Worm (Caenorhabditis elegans) whole organism, young adult: ENCODE data around the gene R06F6.14.

Source experiments
- B0019.2 ChIP-seq: fragments of 200-800 bp; sonication (Bioruptor generic); conservative IDR thresholded peaks from 2 replicates; pipeline ENCODE4 v1.3.6; 2022; ENCODE audit warnings: missing genetic modification reagents, missing genetic modification characterization, missing compliant biosample characterization
- B0336.3 ChIP-seq: fragments of 200-800 bp; sonication (Bioruptor generic); IDR thresholded peaks from 2 replicates; pipeline ENCODE4 v1.3.6; 2022; ENCODE audit warnings: missing genetic modification characterization, missing compliant biosample characterization
- F33H1.4 ChIP-seq: fragments of 200-800 bp; sonication (Bioruptor generic); IDR thresholded peaks from 2 replicates; pipeline ENCODE4 v1.3.6; 2022; ENCODE audit warnings: missing genetic modification reagents, missing genetic modification characterization, missing compliant biosample characterization
- F37B4.10 ChIP-seq: fragments of 200-800 bp; sonication (Bioruptor generic); IDR thresholded peaks from 2 replicates; pipeline ENCODE4 v1.3.6; 2022; ENCODE audit warnings: missing genetic modification characterization, missing compliant biosample characterization
- F39B2.1 ChIP-seq: fragments of 200-800 bp; sonication (Bioruptor generic); IDR thresholded peaks from 2 replicates; pipeline ENCODE4 v1.3.6; 2022; ENCODE audit warnings: missing genetic modification reagents, missing genetic modification characterization, missing compliant biosample characterization
- F49E8.2 ChIP-seq: sonication (generic microtip); optimal IDR thresholded peaks from 3 replicates; lab custom pipeline; 2017; ENCODE audit warnings: missing genetic modification characterization, mild to moderate bottlenecking, missing compliant biosample characterization, antibody characterized with exemption, moderate library complexity; ENCODE audit not compliant: insufficient read depth
- F57A8.1 ChIP-seq: fragments of 200-800 bp; sonication (Bioruptor generic); optimal IDR thresholded peaks from 2 replicates; lab custom pipeline; 2018; ENCODE audit warnings: mild to moderate bottlenecking, missing genetic modification characterization, moderate library complexity, missing compliant biosample characterization
- ZK185.1 ChIP-seq: sonication (generic microtip); optimal IDR thresholded peaks from 2 replicates; lab custom pipeline; 2016; ENCODE audit warnings: mild to moderate bottlenecking, missing genetic modification characterization, missing compliant biosample characterization; ENCODE audit not compliant: poor library complexity, severe bottlenecking
- aptf-3 ChIP-seq: fragments of 200-800 bp; sonication (Bioruptor generic); IDR thresholded peaks from 2 replicates; pipeline ENCODE4 v1.3.6; 2022; ENCODE audit warnings: missing genetic modification characterization, missing compliant biosample characterization
- athp-1 ChIP-seq: sonication (generic microtip); optimal IDR thresholded peaks from 2 replicates; lab custom pipeline; 2017; ENCODE audit warnings: mild to moderate bottlenecking, missing genetic modification characterization, missing compliant biosample characterization
- attf-3 ChIP-seq: fragments of 200-800 bp; sonication (Bioruptor generic); conservative IDR thresholded peaks from 2 replicates; pipeline ENCODE4 v1.3.6; 2022; ENCODE audit warnings: missing genetic modification reagents, missing genetic modification characterization, missing compliant biosample characterization
- attf-5 ChIP-seq: fragments of 200-800 bp; sonication (Bioruptor generic); optimal IDR thresholded peaks from 2 replicates; lab custom pipeline; 2018; ENCODE audit warnings: mild to moderate bottlenecking, missing genetic modification characterization, missing compliant biosample characterization
- bed-2 ChIP-seq: fragments of 200-800 bp; sonication (Bioruptor generic); IDR thresholded peaks from 2 replicates; pipeline ENCODE4 v1.3.6; 2022; ENCODE audit warnings: missing genetic modification reagents, missing genetic modification characterization, missing compliant biosample characterization
- ccch-3 ChIP-seq: fragments of 200-800 bp; sonication (Bioruptor generic); optimal IDR thresholded peaks from 2 replicates; lab custom pipeline; 2018; ENCODE audit warnings: mild to moderate bottlenecking, missing genetic modification characterization, missing compliant biosample characterization
- ceh-27 ChIP-seq: fragments of 200-800 bp; sonication (Bioruptor generic); optimal IDR thresholded peaks from 2 replicates; lab custom pipeline; 2018; ENCODE audit warnings: mild to moderate bottlenecking, missing genetic modification characterization, moderate library complexity, missing compliant biosample characterization
- ceh-40 ChIP-seq: fragments of 200-800 bp; sonication (Bioruptor generic); IDR thresholded peaks from 2 replicates; pipeline ENCODE4 v1.3.6; 2022; ENCODE audit warnings: missing genetic modification characterization, missing compliant biosample characterization
- ceh-79 ChIP-seq: sonication (generic microtip); optimal IDR thresholded peaks from 2 replicates; lab custom pipeline; 2017; ENCODE audit warnings: mild to moderate bottlenecking, missing genetic modification characterization, missing compliant biosample characterization
- chd-7 ChIP-seq: sonication (generic microtip); optimal IDR thresholded peaks from 2 replicates; lab custom pipeline; 2016; ENCODE audit warnings: mild to moderate bottlenecking, missing genetic modification characterization, moderate library complexity, missing compliant biosample characterization
- dox-1 ChIP-seq: fragments of 200-800 bp; sonication (Bioruptor generic); IDR thresholded peaks from 2 replicates; pipeline ENCODE4 v1.3.6; 2022; ENCODE audit warnings: missing genetic modification reagents, missing genetic modification characterization, missing compliant biosample characterization
- fkh-3 ChIP-seq: sonication (generic microtip); optimal IDR thresholded peaks from 2 replicates; lab custom pipeline; 2016; ENCODE audit warnings: mild to moderate bottlenecking, missing genetic modification characterization, missing compliant biosample characterization
- hmg-1.2 ChIP-seq: fragments of 200-800 bp; sonication (Bioruptor generic); IDR thresholded peaks from 2 replicates; pipeline ENCODE4 v1.3.6; 2022; ENCODE audit warnings: missing genetic modification reagents, missing genetic modification characterization, missing compliant biosample characterization
- lag-1 ChIP-seq: fragments of 200-800 bp; sonication (Bioruptor generic); IDR thresholded peaks from 2 replicates; pipeline ENCODE4 v1.3.6; 2022; ENCODE audit warnings: missing genetic modification reagents, missing genetic modification characterization, missing compliant biosample characterization
- let-526 ChIP-seq: fragments of 200-800 bp; sonication (Bioruptor generic); IDR thresholded peaks from 2 replicates; pipeline ENCODE4 v1.3.6; 2022; ENCODE audit warnings: missing genetic modification reagents, missing genetic modification characterization, missing compliant biosample characterization
- lin-26 ChIP-seq: fragments of 200-800 bp; sonication (Bioruptor generic); IDR thresholded peaks from 2 replicates; pipeline ENCODE4 v1.3.6; 2022; ENCODE audit warnings: missing genetic modification reagents, missing genetic modification characterization, missing compliant biosample characterization
- lin-35 ChIP-seq, 3 experiments: fragments of 150-350 bp in 2 of 3; sonication (generic microtip) in 1 of 3; optimal IDR thresholded peaks; 2 replicates each; lab custom pipeline; 2014 to 2018; ENCODE audit warnings: missing biosample characterization in 3 of 3, missing genetic modification characterization in 3 of 3, missing genetic modification reagents in 3 of 3
- lin-40 ChIP-seq: sonication (generic microtip); optimal IDR thresholded peaks from 2 replicates; lab custom pipeline; 2016; ENCODE audit warnings: missing genetic modification characterization, mild to moderate bottlenecking, missing compliant biosample characterization, missing genotype, missing genetic modification reagents
- lir-1 ChIP-seq: fragments of 200-800 bp; sonication (Bioruptor generic); conservative IDR thresholded peaks from 2 replicates; pipeline ENCODE4 v1.3.6; 2022; ENCODE audit warnings: missing genetic modification reagents, missing genetic modification characterization, missing compliant biosample characterization
- lsy-27 ChIP-seq: sonication (generic microtip); optimal IDR thresholded peaks from 2 replicates; lab custom pipeline; 2017; ENCODE audit warnings: missing genetic modification characterization, mild to moderate bottlenecking, missing compliant biosample characterization, antibody characterized with exemption, missing genotype, borderline replicate concordance; ENCODE audit not compliant: insufficient read depth
- madf-8 ChIP-seq: fragments of 200-800 bp; sonication (Bioruptor generic); conservative IDR thresholded peaks from 2 replicates; pipeline ENCODE4 v1.3.6; 2022; ENCODE audit warnings: missing genetic modification reagents, missing genetic modification characterization, missing compliant biosample characterization
- mcd-1 ChIP-seq: fragments of 200-800 bp; sonication (Bioruptor generic); IDR thresholded peaks from 2 replicates; pipeline ENCODE4 v1.3.6; 2022; ENCODE audit warnings: missing genetic modification reagents, missing genetic modification characterization, missing compliant biosample characterization
- mxl-1 ChIP-seq: sonication (generic microtip); optimal IDR thresholded peaks from 2 replicates; lab custom pipeline; 2016; ENCODE audit warnings: missing genetic modification characterization, missing compliant biosample characterization
- nfya-2 ChIP-seq: fragments of 200-800 bp; sonication (Bioruptor generic); IDR thresholded peaks from 2 replicates; pipeline ENCODE4 v1.3.6; 2022; ENCODE audit warnings: missing genetic modification reagents, missing genetic modification characterization, missing compliant biosample characterization
- nfyb-1 ChIP-seq: fragments of 200-800 bp; sonication (Bioruptor generic); IDR thresholded peaks from 2 replicates; pipeline ENCODE4 v1.3.6; 2022; ENCODE audit warnings: missing genetic modification reagents, missing genetic modification characterization, missing compliant biosample characterization
- nhr-179 ChIP-seq: sonication (generic microtip); optimal IDR thresholded peaks from 2 replicates; lab custom pipeline; 2016; ENCODE audit warnings: mild to moderate bottlenecking, missing genetic modification characterization, missing compliant biosample characterization
- nhr-80 ChIP-seq: sonication (generic microtip); optimal IDR thresholded peaks from 2 replicates; lab custom pipeline; 2016; ENCODE audit warnings: missing genetic modification characterization, missing compliant biosample characterization
- nhr-90 ChIP-seq: sonication (generic microtip); optimal IDR thresholded peaks from 2 replicates; lab custom pipeline; 2016; ENCODE audit warnings: missing genotype, mild to moderate bottlenecking, missing genetic modification characterization, missing compliant biosample characterization
- pbrm-1 ChIP-seq: fragments of 200-800 bp; sonication (Bioruptor generic); IDR thresholded peaks from 2 replicates; pipeline ENCODE4 v1.3.6; 2022; ENCODE audit warnings: missing genetic modification reagents, missing genetic modification characterization, missing compliant biosample characterization
- rec-8 ChIP-seq, 2 experiments: sonication (generic microtip); optimal IDR thresholded peaks; 2 replicates each; lab custom pipeline; 2016; ENCODE audit warnings: mild to moderate bottlenecking in 2 of 2, missing genetic modification characterization in 2 of 2, missing genetic modification reagents in 2 of 2, missing genotype in 2 of 2, missing biosample characterization in 1 of 2, missing compliant biosample characterization in 1 of 2, moderate library complexity in 1 of 2
- sdz-38 ChIP-seq: sonication (generic microtip); optimal IDR thresholded peaks from 2 replicates; lab custom pipeline; 2016; ENCODE audit warnings: missing genotype, missing genetic modification characterization, missing compliant biosample characterization
- snpc-1.1 ChIP-seq: sonication (generic microtip); optimal IDR thresholded peaks from 2 replicates; lab custom pipeline; 2017; ENCODE audit warnings: missing genetic modification characterization, mild to moderate bottlenecking, missing compliant biosample characterization, antibody characterized with exemption, moderate library complexity, missing genotype, missing genetic modification reagents; ENCODE audit not compliant: insufficient read depth
- snpc-1.3 ChIP-seq: sonication (generic microtip); optimal IDR thresholded peaks from 2 replicates; lab custom pipeline; 2017; ENCODE audit warnings: missing genetic modification characterization, mild to moderate bottlenecking, missing compliant biosample characterization, antibody characterized with exemption, moderate library complexity, missing genotype, missing genetic modification reagents; ENCODE audit not compliant: insufficient read depth
- snpc-3.4 ChIP-seq: sonication (generic microtip); optimal IDR thresholded peaks from 2 replicates; lab custom pipeline; 2017; ENCODE audit warnings: missing genetic modification characterization, mild to moderate bottlenecking, missing compliant biosample characterization, antibody characterized with exemption, moderate library complexity, missing genotype, missing genetic modification reagents
- sptf-2 ChIP-seq: fragments of 200-800 bp; sonication (Bioruptor generic); optimal IDR thresholded peaks from 2 replicates; lab custom pipeline; 2018; ENCODE audit warnings: mild to moderate bottlenecking, missing genetic modification characterization, missing compliant biosample characterization
- tbx-9 ChIP-seq: sonication (generic microtip); optimal IDR thresholded peaks from 2 replicates; lab custom pipeline; 2016; ENCODE audit warnings: borderline replicate concordance, missing genetic modification characterization, inconsistent platforms, missing compliant biosample characterization
- tlf-1 ChIP-seq: fragments of 200-800 bp; sonication (Bioruptor generic); optimal IDR thresholded peaks from 2 replicates; lab custom pipeline; 2018; ENCODE audit warnings: mild to moderate bottlenecking, missing genetic modification characterization, missing compliant biosample characterization
- unc-62 ChIP-seq: fragments of 150-350 bp; optimal IDR thresholded peaks from 2 replicates; lab custom pipeline; 2014; ENCODE audit warnings: missing biosample characterization, missing genetic modification reagents, missing genetic modification characterization
- xnd-1 ChIP-seq: sonication (generic microtip); optimal IDR thresholded peaks from 2 replicates; lab custom pipeline; 2016; ENCODE audit warnings: missing genotype, missing genetic modification reagents, missing genetic modification characterization, missing compliant biosample characterization
- ztf-22 ChIP-seq: fragments of 200-800 bp; sonication (Bioruptor generic); optimal IDR thresholded peaks from 2 replicates; lab custom pipeline; 2018; ENCODE audit warnings: mild to moderate bottlenecking, missing genetic modification characterization, moderate library complexity, missing compliant biosample characterization

The R06F6.14 gene

DNA sequence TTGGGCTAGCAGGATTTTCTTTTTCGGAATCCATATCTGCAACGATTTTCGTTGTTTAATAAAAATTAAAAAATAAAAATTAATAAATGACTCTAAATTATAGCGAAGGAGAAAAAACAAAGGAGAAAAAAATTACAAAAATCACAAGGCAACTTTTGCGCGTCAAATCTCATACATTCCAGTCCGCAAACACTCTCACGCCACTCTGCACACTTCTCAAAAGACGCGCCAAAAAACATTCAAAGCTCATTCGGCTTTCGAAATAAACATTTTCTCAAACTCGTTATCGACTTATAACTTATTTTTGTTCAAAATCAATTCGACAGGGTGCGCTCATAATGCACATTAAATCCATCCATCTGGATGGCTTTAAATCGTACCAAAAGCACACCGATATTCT is 15.0 kb downstream of the R06F6.14 start, which contains the start of the genes R06F6.12 and mix-1 (continued):
- TF ChIP-seq aptf-3 (GFP tag; lab: Robert Waterston, UW) (no peak), lag-1 (no peak), chd-7 (tag; lab: Kevin White, UChicago) (no peak), lin-35 (GFP tag; optimal IDR thresholded peaks at IDR 0.05; lab: Kevin White, UChicago) (peak in 1 of 3 experiments; percentile 81), nfya-2 (no peak), F57A8.1 (GFP tag; lab: Kevin White, UChicago) (no peak), mxl-1 (tag; lab: Kevin White, UChicago) (no peak), mcd-1 (GFP tag; lab: Robert Waterston, UW) (peak; percentile 62), ztf-22 (no peak), F37B4.10 (no peak), attf-3 (GFP tag; lab: Robert Waterston, UW) (peak; percentile 33; the same call in 1 of the 2 replicates), nhr-80 (tag; lab: Kevin White, UChicago) (no peak), nhr-179 (no peak), pbrm-1 (GFP tag; lab: Robert Waterston, UW) (0 out of 2 replicates have a peak, but pooled peaks have one; percentile 44), sptf-2 (GFP tag; lab: Kevin White, UChicago) (no peak), xnd-1 (tag; lab: Kevin White, UChicago) (no peak), ceh-79 (no peak), snpc-1.3 (peak; percentile 10), attf-5 (GFP tag; lab: Kevin White, UChicago) (peak; percentile 58), ceh-40 (GFP tag; lab: Robert Waterston, UW) (no peak), athp-1 (tag; lab: Kevin White, UChicago) (no peak), snpc-1.1 (no peak), let-526 (no peak), unc-62 (GFP tag; lab: Kevin White, UChicago) (no peak), B0336.3 (no peak), F39B2.1 (GFP tag; lab: Robert Waterston, UW) (no peak), lsy-27 (tag; lab: Kevin White, UChicago) (no peak), B0019.2 (GFP tag; lab: Robert Waterston, UW) (no peak), nfyb-1 (GFP tag; lab: Robert Waterston, UW) (no peak), F33H1.4 (GFP tag; lab: Robert Waterston, UW) (peak; percentile 59), nhr-90 (no peak), snpc-3.4 (tag; lab: Kevin White, UChicago) (peak; percentile 62), ccch-3 (GFP tag; lab: Kevin White, UChicago) (no peak), lir-1 (GFP tag; lab: Robert Waterston, UW) (no peak), lin-26 (GFP tag; lab: Robert Waterston, UW) (no peak), lin-40 (peak; percentile 39), dox-1 (GFP tag; lab: Robert Waterston, UW) (peak; percentile 22; the same call in 1 of the 2 replicates), ceh-27 (GFP tag; lab: Kevin White, UChicago) (no peak), tbx-9 (tag; lab: Kevin White, UChicago) (no peak), ZK185.1 (tag; lab: Kevin White, UChicago) (no peak), hmg-1.2 (GFP tag; lab: Robert Waterston, UW) (no peak), F49E8.2 (no peak), sdz-38 (tag; lab: Kevin White, UChicago) (no peak), fkh-3 (tag; lab: Kevin White, UChicago) (no peak), rec-8 (tag; optimal IDR thresholded peaks at IDR 0.05; lab: Kevin White, UChicago) (peak in 1 of 2 experiments; percentile 12), tlf-1 (GFP tag; lab: Kevin White, UChicago) (no peak), madf-8 (peak; percentile 46), bed-2 (GFP tag; lab: Robert Waterston, UW) (no peak)
